Worm (Caenorhabditis elegans) whole organism, dauer: ENCODE data around the gene acd-4.

Source experiments
- unc-62 ChIP-seq: sonication (generic microtip); optimal IDR thresholded peaks from 2 replicates; lab custom pipeline; 2017; ENCODE audit warnings: missing biosample characterization, missing genetic modification reagents, missing genetic modification characterization

Gene acd-4

DNA sequence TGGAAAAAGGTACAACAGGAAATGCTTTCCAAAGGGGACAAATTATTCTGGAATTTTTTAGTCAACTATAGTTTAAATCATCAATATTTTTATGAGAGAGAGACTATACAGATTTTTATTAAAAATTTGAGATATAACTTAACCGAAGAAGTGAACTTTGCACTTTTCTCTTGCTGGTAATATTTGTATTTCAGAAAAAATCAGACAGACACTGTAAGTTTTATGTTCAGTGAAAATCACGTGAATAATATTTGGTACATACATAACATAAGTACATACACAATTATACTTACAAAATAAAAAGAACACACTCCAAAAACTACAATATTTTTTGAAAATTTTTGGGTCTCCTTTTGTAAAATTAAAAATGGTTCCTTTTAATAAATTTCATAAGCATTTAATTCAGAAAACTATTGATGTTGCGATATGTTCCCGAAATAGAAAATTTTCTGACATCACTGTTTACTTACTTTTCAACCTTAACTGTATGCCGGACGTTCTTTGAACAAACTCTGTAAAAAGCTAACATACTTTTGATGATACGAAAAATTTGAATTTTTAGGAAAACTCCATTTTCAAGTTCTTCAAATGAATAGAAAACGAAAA is at the start of gene acd-4, which contains the start of gene F28A12.10:
acd-4 (plus strand) TSS at position 556 of the 606 bp plus-strand sequence.
F28A12.10 (minus strand) TSS at position 101 of the 606 bp plus-strand sequence.
- no peak for TF ChIP-seq unc-62

DNA sequence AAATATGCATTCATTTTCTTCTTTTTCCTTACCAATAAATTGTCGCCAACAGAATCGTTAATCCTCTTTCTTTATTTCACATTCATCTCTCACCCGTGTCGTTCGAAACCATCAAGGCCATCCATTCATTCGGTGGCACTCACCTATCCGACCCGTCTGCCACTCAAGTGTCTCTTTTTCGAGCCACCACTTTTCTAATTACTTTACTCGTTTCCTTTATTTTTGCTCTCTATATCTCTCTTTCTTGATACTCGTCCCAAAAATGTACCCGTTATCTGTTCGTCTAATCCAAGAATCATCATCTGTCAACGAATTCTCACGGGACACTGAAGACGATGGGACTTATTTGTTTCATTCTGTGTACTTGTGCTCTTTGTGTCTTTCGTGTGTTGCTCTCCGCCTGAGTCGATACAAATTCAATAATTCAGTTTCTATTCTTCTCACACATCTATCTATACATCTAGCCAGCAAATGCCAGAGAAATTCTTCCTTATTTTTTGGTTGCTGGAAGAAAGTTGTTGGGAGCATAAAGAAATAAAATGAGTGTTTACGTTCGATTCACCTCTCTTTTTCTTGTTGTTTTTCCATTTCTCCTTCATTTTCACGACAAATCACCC is 45.2 kb upstream of the acd-4 start:
- no peak for TF ChIP-seq unc-62

DNA sequence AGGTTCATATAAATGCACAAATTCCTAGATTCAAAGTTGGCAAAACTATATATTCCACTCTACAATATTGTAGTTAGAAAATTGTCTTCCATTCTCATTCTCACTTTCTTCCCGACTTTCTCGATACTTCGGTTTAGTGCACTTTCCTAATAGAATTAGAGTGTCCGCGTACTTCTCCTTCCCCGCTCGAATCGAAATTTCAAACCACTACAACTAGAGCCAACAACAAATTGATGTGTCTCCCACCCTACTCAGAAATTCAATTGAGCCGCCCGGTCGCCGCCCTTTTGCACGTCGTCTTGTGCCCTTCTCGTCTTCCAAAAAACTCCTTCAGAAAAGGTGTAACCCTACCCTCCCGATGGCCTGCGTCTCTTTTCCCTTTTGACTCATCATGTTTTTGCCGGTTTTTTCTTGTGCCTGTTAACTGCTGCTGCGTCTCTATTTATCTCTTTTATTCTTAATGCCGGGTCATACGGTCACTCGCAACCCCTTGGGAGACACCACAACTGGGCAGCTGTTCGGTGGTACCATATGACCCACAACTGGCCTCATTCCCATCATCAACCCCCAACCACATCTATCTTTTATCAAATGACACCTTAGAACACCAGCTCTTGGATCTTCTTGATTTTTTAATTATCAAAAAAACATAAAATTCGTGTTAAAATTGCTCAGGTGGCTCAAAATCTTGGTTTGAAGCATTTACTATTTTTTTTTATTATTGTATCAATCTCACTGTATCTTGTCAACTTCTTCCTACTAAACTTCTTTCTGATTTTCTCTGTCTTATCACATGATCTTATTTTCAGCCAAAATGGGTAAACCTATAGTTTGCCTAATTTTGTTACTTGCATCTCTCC is 43.7 kb upstream of the acd-4 start, which contains the start of gene tag-196:
tag-196 (plus strand) TSS at position 810 of the 860 bp plus-strand sequence.
- TF ChIP-seq unc-62, result no peak

DNA sequence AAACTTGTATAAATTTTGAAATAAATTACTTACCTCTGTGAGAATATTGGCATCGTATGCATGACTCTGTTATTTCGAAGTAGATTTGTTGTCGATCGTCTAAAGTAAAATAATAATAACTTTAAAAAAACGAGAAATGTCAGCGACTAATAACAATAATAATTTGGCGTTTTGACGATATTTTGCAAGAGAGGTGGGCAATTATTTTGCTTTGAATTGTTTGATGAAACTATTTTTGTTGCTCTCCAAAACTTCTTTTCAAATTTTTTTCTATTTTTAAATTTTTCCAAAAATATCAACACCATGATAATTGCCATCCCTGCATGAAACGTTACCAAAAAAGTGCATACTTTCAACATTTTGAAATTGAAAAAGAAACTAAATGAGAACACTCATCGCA is 38.8 kb upstream of the acd-4 start, which contains the start of gene F41E6.7:
F41E6.7 (minus strand) TSS at position 101 of the 400 bp plus-strand sequence.
- no peak for TF ChIP-seq unc-62

DNA sequence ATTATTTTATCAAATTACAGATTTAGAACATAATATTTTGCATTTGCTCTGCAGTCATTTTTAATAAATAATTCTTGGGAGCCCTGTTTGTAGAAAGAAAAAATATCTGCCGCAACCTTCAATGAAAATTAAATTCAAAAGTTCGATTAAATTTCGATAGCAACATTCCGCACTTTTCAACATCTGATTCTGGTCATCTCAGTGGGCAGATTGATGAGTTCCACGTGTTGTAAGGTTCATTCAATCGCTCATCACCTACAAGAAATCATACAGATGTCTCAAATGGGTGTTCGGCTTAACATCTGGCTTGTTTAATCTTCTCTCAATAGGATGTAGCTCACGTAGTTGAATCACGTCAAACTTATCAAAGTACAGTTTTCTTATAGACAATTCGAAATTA is 38.1 kb upstream of the acd-4 start:
- TF ChIP-seq unc-62, result no peak

DNA sequence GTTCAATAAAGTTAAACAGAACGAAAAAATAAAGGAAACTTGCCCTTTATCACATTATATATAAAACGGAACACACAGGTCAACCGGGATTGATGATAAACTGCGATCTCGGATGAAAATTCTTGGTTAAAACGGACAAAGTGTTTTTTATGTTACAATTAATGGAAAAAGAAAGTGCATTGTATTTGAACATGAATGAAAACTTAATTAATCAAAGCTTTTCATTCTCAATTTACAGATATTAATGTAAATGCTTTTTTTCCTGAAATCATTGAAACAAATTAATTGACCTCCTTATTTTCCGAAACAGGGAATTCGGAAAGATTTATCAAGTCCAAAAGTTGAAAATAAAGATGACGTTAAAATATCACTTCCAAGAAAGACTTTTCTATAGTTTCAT is 36.6 kb upstream of the acd-4 start, which contains the start of gene F41E6.8:
F41E6.8 (minus strand) TSS at position 101 of the 400 bp plus-strand sequence.
- TF ChIP-seq unc-62, result no peak

DNA sequence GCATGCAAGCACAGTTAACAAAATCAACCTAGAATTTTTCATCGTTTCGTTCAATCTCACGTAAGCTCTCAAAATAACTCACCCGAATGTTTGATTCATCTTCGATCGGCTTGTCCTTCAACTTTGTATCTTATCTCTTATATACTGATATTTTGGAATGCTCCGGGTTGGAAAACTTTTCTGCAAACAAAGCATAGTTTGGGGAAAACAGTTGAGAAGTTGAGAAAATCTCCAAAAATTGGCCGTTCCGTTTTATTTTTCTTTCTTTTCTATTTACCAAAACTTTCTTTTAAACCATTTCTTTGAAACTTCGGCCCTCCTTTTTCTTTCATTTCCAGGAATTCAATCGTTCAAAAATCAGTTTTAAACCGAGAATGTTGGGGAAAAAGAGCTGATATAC is 35.4 kb upstream of the acd-4 start, which contains the start of gene F41E6.15:
F41E6.15 (minus strand) TSS at position 101 of the 400 bp plus-strand sequence.
- TF ChIP-seq unc-62, result no peak

DNA sequence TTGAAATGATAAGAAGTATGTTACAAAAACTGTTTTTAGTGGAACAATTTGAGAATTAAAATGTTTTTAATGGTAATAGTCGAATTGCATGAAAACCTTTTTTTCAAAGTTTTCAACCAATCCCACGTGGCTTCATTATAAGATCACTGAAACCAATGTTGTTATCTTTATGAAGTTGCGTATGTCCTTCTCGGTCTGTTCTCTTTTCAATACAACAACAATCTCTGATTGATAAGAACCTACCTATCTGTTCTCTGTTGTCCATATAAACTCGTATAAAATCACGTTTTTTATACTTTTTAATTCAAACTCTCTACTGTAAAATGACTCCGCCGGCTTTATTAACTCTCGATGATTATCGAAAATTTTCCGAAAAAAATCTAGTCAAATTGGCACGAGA is 34.7 kb upstream of the acd-4 start, which contains the start of gene F41E6.5:
F41E6.5 (plus strand) TSS at position 209 of the 400 bp plus-strand sequence.
- TF ChIP-seq unc-62, result no peak

DNA sequence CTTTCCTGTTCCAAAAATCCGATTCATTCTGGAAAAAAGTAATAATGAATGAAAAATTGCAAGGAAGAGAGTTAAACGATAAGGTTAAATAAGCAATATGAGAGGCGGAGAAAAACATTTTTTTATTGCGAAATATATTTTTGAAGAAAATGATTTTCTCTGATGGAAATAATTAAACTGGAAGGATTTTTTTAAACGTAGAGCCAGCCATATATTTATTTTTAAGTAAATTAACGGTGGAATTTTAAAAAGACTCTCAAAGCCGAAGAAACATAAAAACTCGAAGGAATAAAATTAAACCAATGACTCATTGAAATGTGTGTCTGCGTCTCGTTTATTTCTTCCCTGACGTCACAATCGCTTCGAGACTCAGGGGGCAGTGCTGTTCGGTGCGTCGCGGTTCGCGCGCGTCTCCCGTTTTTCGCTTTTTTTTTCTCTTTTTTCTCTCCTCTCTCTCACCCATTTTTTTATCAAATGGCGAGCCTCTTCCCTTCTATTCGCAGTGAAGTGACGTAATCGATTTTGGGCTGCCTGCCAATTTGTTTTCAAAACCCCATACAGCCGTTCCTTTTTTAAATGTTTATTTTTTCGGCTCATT is 31.8 kb upstream of the acd-4 start, which contains the start of gene vps-60:
vps-60 (minus strand) TSS at position 30 of the 598 bp plus-strand sequence.
- TF ChIP-seq unc-62, result no peak

DNA sequence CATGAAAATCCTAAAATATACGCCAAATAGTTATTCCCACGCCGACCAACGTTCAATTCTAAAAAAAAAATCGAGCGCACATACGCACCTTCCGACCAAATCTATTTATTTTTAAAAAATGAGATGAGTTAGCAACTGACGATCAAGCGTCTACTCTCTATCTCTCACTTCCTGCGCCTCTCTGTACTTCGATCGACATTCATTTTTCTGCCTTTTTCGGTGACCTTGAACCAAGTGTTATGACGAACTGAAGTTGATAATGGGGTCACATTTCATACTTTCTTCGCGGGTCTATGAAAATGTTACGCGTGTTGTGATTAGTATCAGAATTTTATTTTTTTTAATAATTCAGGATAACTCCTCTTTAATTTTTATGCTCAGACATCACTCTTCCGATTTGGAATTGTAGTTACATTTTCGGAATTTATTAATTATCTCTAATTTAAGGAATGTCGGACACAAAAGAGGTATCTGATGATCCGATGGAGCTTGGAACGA is 30.6 kb upstream of the acd-4 start, which contains the start of gene smk-1:
smk-1 (plus strand) TSS at position 448 of the 498 bp plus-strand sequence.
- no peak for TF ChIP-seq unc-62

DNA sequence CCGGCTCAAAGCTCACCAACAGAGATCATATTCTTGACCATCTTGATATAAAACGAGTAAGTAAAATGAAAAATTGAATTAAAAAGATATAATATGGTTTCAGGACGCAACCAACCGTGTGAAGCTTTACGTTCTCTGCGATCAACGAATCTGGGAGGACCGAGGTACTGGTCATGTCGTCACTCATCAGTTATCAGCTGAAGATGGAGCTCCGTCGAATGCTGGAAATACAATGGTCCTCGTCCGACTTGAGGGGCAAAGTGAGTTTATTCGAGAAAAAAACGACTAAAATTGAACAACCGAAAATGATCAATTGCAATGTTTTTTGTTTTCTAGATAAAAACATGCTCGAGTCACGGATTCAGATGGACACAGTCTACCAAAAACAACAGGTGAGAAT is 29.5 kb upstream of the acd-4 start:
- no peak for TF ChIP-seq unc-62

DNA sequence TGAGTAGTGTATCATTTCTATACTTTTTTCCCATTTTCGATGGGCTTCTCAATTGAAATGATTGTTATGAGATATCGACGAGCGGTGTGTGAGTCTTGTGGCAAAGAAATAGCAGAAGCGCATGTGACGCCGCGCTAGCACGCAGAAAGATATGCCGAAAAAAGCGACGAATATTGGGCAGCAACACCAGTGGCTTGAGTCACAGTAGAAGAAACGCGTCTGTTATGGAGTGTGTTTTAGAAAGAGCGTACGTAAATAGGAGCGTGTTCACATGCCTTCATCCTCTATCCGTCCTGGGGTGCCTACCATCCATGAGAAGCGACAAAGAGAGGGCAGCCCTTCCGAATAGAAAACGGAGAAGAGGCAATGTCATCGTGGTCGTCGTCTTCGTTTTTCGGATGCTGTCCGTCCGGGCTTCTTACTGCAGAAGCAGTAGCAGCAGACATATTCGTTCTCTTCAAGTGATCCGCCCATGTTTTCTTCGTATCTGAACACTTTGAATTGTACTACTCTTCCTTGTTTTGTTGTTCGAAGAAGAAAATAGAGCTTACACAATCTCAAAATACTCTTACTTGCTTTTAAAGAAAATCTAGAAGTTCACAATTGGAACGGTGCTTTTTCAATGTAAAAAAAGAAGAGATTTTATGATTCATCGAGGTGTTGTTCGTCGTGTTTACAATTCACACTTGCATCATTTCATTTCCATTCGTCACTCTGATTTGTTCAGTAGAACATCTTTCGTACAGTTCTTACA is 28.1 kb upstream of the acd-4 start:
- TF ChIP-seq unc-62, result no peak

DNA sequence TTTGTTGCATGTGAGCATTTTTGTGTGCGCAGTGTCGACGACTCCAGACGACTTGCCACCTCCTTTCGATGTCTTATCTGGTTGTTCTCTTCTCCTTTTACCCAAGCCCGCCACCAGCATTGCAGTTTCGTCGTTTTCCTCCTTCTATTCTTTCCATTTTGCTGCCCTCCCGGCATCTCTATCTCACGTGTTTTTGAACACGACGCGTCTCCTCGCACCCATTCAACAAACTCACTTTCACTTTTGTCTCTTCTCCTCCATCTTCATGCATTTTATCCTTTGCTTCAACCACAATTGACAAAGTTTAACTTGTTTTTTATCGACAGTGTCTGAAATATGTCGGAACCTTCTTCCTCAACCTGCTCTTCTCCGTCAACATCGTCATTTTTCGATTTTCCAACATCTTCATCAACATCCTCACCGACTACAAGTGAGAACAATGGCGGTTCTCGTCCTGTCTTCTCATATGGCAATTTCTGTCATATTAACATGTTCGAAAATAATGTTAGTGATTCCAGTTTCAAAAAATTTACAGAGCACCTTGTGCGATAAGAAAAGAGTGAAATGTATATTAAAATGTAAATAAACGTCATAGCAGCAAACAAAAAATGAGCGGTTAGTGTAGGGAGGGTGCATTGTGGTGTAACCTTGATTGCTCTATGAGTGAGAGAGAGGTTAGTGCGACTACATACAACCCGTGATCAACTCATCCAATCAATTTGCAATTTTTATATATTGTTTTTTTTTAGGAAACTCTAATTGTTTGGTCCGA is 27.2 kb upstream of the acd-4 start, which contains the start of gene fip-4:
fip-4 (minus strand) TSS at position 636 of the 772 bp plus-strand sequence.
- TF ChIP-seq unc-62, result no peak

DNA sequence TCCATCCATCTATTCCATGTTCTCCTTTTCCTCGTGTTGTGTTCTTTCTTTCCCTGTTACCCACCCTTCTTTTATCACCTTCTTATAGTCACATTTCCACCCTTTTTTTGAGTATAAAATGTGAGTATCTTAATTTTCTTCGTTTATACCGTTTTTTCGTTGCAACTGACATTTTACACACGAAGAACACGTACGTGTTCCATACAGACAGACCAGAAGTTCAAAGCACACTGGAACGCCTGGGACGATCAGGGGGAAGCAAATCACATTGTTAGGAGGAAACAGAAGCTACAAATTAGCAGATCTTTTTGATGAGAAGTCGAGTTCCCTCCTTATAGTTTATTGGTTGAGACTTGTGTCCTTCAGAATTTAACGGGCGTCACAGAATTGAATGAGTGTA is 22.3 kb upstream of the acd-4 start:
- TF ChIP-seq unc-62, result no peak
